Fruit fly (Drosophila melanogaster) whole organism, embryonic: ENCODE measurements around the gene chic.

Experiments
- BEAF-32 ChIP-seq: fragments of 200-800 bp; sonication (Bioruptor generic); optimal IDR thresholded peaks from 3 replicates; lab custom pipeline; 2017; ENCODE audit warnings: missing biosample characterization, missing genetic modification characterization, mild to moderate bottlenecking, moderate library complexity, missing genetic modification reagents
- Bgb ChIP-seq: fragments of 200-800 bp; sonication (Bioruptor generic); IDR thresholded peaks from 2 replicates; pipeline ENCODE4 v1.3.6; 2022; ENCODE audit warnings: missing biosample characterization, missing genetic modification characterization; ENCODE audit not compliant: partially characterized antibody
- CG11085 ChIP-seq: fragments of 200-800 bp; sonication (Bioruptor generic); IDR thresholded peaks from 2 replicates; pipeline ENCODE4 v1.3.6; 2022; ENCODE audit warnings: missing biosample characterization, missing genetic modification characterization
- CG18764 ChIP-seq: fragments of 200-800 bp; sonication (Bioruptor generic); optimal IDR thresholded peaks from 3 replicates; lab custom pipeline; 2016; ENCODE audit warnings: missing biosample characterization, missing genetic modification characterization
- CG7987 ChIP-seq: fragments of 200-800 bp; sonication (Bioruptor generic); optimal IDR thresholded peaks from 2 replicates; lab custom pipeline; 2018; ENCODE audit warnings: missing biosample characterization, mild to moderate bottlenecking, missing genetic modification characterization, moderate library complexity
- CG8089 ChIP-seq: fragments of 200-800 bp; sonication (Bioruptor generic); optimal IDR thresholded peaks from 3 replicates; lab custom pipeline; 2016; ENCODE audit warnings: missing biosample characterization, missing genetic modification characterization
- Six4 ChIP-seq: fragments of 200-800 bp; sonication (Bioruptor generic); optimal IDR thresholded peaks from 2 replicates; lab custom pipeline; 2016; ENCODE audit warnings: missing biosample characterization, missing genetic modification characterization
- cas ChIP-seq: fragments of 200-800 bp; sonication (Bioruptor generic); IDR thresholded peaks from 2 replicates; pipeline ENCODE4 v1.3.6; 2022; ENCODE audit warnings: missing biosample characterization, missing genetic modification characterization
- esg ChIP-seq: fragments of 200-800 bp; sonication (Bioruptor generic); conservative IDR thresholded peaks from 2 replicates; pipeline ENCODE4 v1.3.6; 2022; ENCODE audit warnings: missing biosample characterization, missing genetic modification characterization
- gsb-n ChIP-seq: fragments of 200-800 bp; sonication (Bioruptor generic); optimal IDR thresholded peaks from 3 replicates; lab custom pipeline; 2018; ENCODE audit warnings: missing biosample characterization, mild to moderate bottlenecking, missing genetic modification characterization
- klu ChIP-seq: fragments of 200-800 bp; sonication (Bioruptor generic); IDR thresholded peaks from 2 replicates; pipeline ENCODE4 v1.3.6; 2022; ENCODE audit warnings: missing biosample characterization, missing genetic modification characterization
- pzg ChIP-seq: fragments of 200-800 bp; sonication (Bioruptor generic); optimal IDR thresholded peaks from 3 replicates; lab custom pipeline; 2018; ENCODE audit warnings: missing biosample characterization, mild to moderate bottlenecking, missing genetic modification characterization, moderate library complexity

DNA sequence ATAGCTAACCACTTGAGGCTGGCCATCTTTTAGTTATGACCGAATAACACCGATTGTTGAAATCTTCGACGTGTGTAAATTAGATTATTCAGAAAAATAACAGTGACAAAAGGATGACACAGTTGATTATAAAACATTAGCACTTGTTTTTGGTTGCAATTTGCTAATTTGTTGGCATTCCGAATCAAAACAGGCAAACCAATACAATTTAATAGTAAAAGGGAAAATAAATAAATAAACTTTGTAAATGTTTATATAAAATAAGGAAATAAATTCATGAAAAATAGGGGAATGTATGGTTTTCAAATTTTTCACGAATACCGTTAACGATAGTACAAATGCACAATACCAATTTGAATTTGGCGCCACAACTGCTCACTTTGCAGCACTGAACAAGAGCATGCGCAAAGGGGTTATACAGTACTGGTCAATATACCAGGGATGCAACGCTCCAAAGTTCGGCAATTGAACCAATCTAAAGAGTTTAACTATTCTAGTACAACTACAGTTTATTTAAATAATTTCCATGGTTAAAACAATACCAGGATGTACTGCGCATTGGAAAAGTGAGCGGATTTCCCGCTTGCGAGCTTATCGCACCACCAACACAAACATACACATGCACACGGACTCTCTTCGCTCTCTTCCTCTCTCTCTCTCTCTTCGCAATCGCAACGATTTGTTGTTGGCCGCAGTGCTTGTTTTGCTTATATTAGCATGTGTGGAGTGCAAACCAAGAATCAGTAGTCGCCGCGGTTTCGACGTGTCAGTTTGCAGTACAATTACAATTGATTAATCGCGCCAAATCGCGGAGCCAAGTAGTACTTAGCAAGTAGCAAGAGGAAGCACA, 37.4 kb downstream of the chic start, which contains the start of the genes Sfp26Ad and Gpdh1:
- peak; percentile 67 for TF ChIP-seq CG18764 (GFP tag; lab: Kevin White, UChicago)
- TF ChIP-seq esg (GFP tag; lab: Robert Waterston, UW), result peak; percentile 28; the same call in 1 of the 2 replicates
- TF ChIP-seq pzg (GFP tag; lab: Kevin White, UChicago), result peak; percentile 96
- peak; percentile 46; the same call in 1 of the 2 replicates for TF ChIP-seq klu (GFP tag; lab: Robert Waterston, UW)
- peak; percentile 61 for TF ChIP-seq gsb-n (tag; lab: Kevin White, UChicago)
- peak; percentile 68 for TF ChIP-seq Six4 (GFP tag; lab: Kevin White, UChicago)
- TF ChIP-seq CG7987 (GFP tag; lab: Kevin White, UChicago), result peak; percentile 69
- peak; percentile 56; the same call in 1 of the 2 replicates for TF ChIP-seq CG11085
- TF ChIP-seq cas (GFP tag; lab: Robert Waterston, UW), result 0 out of 2 replicates have a peak, but pooled peaks have one; percentile 14
- TF ChIP-seq CG8089 (GFP tag; lab: Kevin White, UChicago), result peak; percentile 45
- peak; percentile 66 for TF ChIP-seq BEAF-32 (GFP tag; lab: Kevin White, UChicago)
- TF ChIP-seq Bgb, result peak; percentile 49; the same call in 1 of the 2 replicates
